Fruit fly (Drosophila melanogaster): Measurements from ENCODE around the gene Mfap1.

Mfap1 gene

DNA sequence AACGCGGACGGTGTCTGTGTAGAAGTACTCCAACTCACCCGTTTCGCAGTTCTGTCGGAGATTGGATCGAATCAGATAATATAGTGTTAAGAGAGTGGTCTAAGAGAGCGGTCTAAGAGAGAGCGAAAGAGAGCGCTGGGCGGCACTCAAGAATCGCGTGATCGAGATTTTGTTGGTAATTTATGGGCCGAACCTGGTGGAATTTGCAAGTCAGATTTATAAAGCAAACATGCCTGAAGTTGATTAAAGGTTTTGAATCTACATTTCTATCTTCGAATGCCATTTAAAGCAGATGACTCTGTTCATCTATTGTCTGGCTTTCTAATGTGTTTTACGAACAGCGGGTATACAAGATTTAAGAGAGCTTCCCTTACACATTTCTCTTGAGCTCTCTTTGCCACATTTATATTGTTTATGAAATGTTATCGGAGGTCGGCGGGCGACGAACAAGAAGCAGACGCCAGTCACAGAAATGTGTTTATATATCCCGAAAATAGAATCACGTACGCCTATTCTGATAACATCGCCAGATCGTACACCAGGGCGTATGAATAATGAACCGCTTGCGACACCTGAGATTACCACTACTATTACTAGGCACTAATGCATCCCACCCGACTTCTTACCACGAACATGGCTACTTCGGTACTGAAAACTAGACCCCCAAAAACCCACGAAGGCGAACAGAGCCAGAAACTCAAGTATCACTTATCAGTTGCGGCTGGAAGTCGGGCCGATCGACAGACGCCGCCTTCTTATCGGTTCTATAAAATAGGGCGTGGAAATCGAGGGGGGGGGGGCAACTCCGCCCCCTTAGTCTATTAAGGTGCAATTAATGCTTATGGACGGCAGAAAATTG is 26.8 kb downstream of the Mfap1 start:
- TF ChIP-seq HLH106 (tag; optimal IDR thresholded peaks at IDR 0.05) (peak; percentile 13), Rel (GFP tag; optimal IDR thresholded peaks at IDR 0.05) (no peak), Rel (tag; optimal IDR thresholded peaks at IDR 0.05) (peak; percentile 82), OdsH (GFP tag; optimal IDR thresholded peaks at IDR 0.05) (no peak), Dif (GFP tag; optimal IDR thresholded peaks at IDR 0.05; ENCODE audit: partially characterized antibody) (peak; percentile 40), Dfd (GFP tag; optimal IDR thresholded peaks at IDR 0.05) (no peak), GATAd (GFP tag; optimal IDR thresholded peaks at IDR 0.05) (no peak), dl (GFP tag; optimal IDR thresholded peaks at IDR 0.05; ENCODE audit: insufficient read depth in 1 of 2, partially characterized antibody in 2 of 2) (no peak), Hr78 (GFP tag; optimal IDR thresholded peaks at IDR 0.05) (no peak), CrebA (GFP tag; optimal IDR thresholded peaks at IDR 0.05; ENCODE audit: borderline replicate concordance) (no peak), Hr83 (GFP tag; optimal IDR thresholded peaks at IDR 0.05; ENCODE audit: poor library complexity, severe bottlenecking) (peak; percentile 19), rgr (GFP tag; optimal IDR thresholded peaks at IDR 0.05) (peak; percentile 44), h (GFP tag; optimal IDR thresholded peaks at IDR 0.05) (peak; percentile 43), brk (GFP tag; optimal IDR thresholded peaks at IDR 0.05) (no peak), Sp1 (GFP tag; optimal IDR thresholded peaks at IDR 0.05) (peak; percentile 12), br (GFP tag; optimal IDR thresholded peaks at IDR 0.05) (peak; percentile 84)

DNA sequence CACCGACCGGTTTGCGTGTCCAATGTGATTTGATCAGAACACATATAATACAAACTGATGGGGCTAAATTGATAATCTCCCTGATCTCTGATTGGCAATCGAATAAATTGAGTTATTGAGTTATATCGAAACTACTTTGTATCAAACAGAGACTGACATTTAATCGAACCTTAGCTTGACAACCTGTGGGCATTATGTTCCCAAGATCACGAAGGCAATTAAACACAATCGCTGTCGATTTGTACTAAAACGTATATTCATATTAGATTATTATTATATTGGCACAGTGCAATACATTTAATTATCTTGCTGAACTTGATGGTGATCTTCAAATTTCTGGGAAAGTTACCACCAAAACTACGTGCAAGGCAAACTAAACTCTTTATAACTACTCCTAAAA is 27.5 kb downstream of the Mfap1 start:
- TF ChIP-seq CG9705 (GFP tag; optimal IDR thresholded peaks at IDR 0.05) (no peak), Hr78 (GFP tag; optimal IDR thresholded peaks at IDR 0.05) (no peak), lola (GFP tag; optimal IDR thresholded peaks at IDR 0.05) (no peak), dsf (GFP tag; optimal IDR thresholded peaks at IDR 0.05; ENCODE audit: borderline replicate concordance) (no peak), Hnf4 (GFP tag; optimal IDR thresholded peaks at IDR 0.05) (no peak), Vsx2 (GFP tag; optimal IDR thresholded peaks at IDR 0.05; ENCODE audit: partially characterized antibody) (no peak), fru (GFP tag; optimal IDR thresholded peaks at IDR 0.05) (no peak), Dfd (GFP tag; optimal IDR thresholded peaks at IDR 0.05) (no peak), Hr83 (GFP tag; optimal IDR thresholded peaks at IDR 0.05; ENCODE audit: poor library complexity, severe bottlenecking) (no peak), sv (GFP tag; optimal IDR thresholded peaks at IDR 0.05) (no peak), GATAd (GFP tag; optimal IDR thresholded peaks at IDR 0.05) (no peak), foxo (GFP tag; optimal IDR thresholded peaks at IDR 0.05) (no peak)

DNA sequence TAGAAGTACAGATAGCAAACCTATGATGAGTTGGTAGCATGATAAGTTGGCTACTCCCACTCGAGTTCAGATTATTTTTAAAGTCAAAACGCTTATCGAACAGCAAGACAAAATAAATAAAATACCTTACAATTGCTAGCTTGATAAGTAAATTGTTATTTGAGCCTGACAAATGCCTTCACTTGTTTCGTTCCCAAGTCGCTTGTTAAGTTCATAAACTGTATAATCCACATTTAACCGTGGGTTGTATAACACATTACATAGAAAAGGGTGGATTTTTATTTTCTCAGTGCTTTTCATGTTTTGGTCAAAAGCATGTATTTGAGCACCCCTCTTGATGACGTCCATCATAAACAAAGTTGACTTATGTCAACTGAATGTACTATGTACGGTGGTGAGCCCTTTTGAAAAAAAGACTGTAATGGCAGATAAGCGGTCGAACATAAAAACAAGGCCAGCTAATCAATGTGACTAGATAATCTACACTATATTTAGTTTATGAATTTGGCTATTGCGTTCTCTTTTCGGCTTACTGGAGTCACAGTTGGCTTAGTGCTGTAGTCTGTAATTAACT is 28.0 kb downstream of the Mfap1 start:
- TF ChIP-seq CG9705 (GFP tag; optimal IDR thresholded peaks at IDR 0.05) (no peak), CrebA (GFP tag; optimal IDR thresholded peaks at IDR 0.05; ENCODE audit: borderline replicate concordance) (no peak), N (GFP tag; optimal IDR thresholded peaks at IDR 0.05) (no peak), tai (GFP tag; optimal IDR thresholded peaks at IDR 0.05) (no peak), Dif (GFP tag; optimal IDR thresholded peaks at IDR 0.05; ENCODE audit: partially characterized antibody) (no peak), Hnf4 (GFP tag; optimal IDR thresholded peaks at IDR 0.05) (no peak), jim (GFP tag; optimal IDR thresholded peaks at IDR 0.05) (no peak), Myc (optimal IDR thresholded peaks at IDR 0.05) (no peak), Dfd (GFP tag; optimal IDR thresholded peaks at IDR 0.05) (no peak), h (GFP tag; optimal IDR thresholded peaks at IDR 0.05) (no peak), rgr (GFP tag; optimal IDR thresholded peaks at IDR 0.05) (no peak), ey (GFP tag; optimal IDR thresholded peaks at IDR 0.05) (no peak), brk (GFP tag; optimal IDR thresholded peaks at IDR 0.05) (no peak), psq (GFP tag; optimal IDR thresholded peaks at IDR 0.05) (no peak), dsf (GFP tag; optimal IDR thresholded peaks at IDR 0.05; ENCODE audit: borderline replicate concordance) (no peak), Rel (GFP tag; optimal IDR thresholded peaks at IDR 0.05) (no peak), Rel (tag; optimal IDR thresholded peaks at IDR 0.05) (no peak), sage (GFP tag; optimal IDR thresholded peaks at IDR 0.05) (no peak), foxo (GFP tag; optimal IDR thresholded peaks at IDR 0.05) (no peak)

Data from whole organism, wandering third instar larva.